Fruit fly (Drosophila melanogaster) whole organism, embryonic: ENCODE data around the gene CG13631.

ENCODE experiments used
- Atf3 ChIP-seq: fragments of 200-800 bp; sonication (Bioruptor generic); optimal IDR thresholded peaks from 3 replicates; lab custom pipeline; 2016; ENCODE audit warnings: missing biosample characterization, missing genetic modification characterization
- B-H2 ChIP-seq: fragments of 200-800 bp; sonication (Bioruptor generic); optimal IDR thresholded peaks from 2 replicates; lab custom pipeline; 2018; ENCODE audit warnings: missing biosample characterization, mild to moderate bottlenecking, missing genetic modification characterization
- CG10209 ChIP-seq: fragments of 200-800 bp; sonication (Bioruptor generic); optimal IDR thresholded peaks from 3 replicates; lab custom pipeline; 2017; ENCODE audit warnings: missing biosample characterization, mild to moderate bottlenecking, missing genetic modification characterization, missing genetic modification reagents
- CG10462 ChIP-seq: fragments of 200-800 bp; sonication (Bioruptor generic); optimal IDR thresholded peaks from 2 replicates; lab custom pipeline; 2016; ENCODE audit warnings: missing biosample characterization, missing genetic modification characterization
- CG11398 ChIP-seq: fragments of 200-800 bp; sonication (Bioruptor generic); optimal IDR thresholded peaks from 2 replicates; lab custom pipeline; 2016; ENCODE audit warnings: missing biosample characterization, missing genetic modification characterization
- CG12155 ChIP-seq: fragments of 200-800 bp; sonication (Bioruptor generic); optimal IDR thresholded peaks from 3 replicates; lab custom pipeline; 2016; ENCODE audit warnings: missing biosample characterization, missing genetic modification characterization
- CG14050 ChIP-seq: fragments of 200-800 bp; sonication (Bioruptor generic); IDR thresholded peaks from 3 replicates; pipeline ENCODE4 v1.3.6; 2022; ENCODE audit warnings: missing biosample characterization, missing genetic modification characterization
- CG14710 ChIP-seq: fragments of 200-800 bp; sonication (Bioruptor generic); optimal IDR thresholded peaks from 3 replicates; lab custom pipeline; 2019; ENCODE audit warnings: missing biosample characterization, mild to moderate bottlenecking, missing genetic modification characterization, moderate library complexity
- CG16863 ChIP-seq: fragments of 200-800 bp; sonication (Bioruptor generic); optimal IDR thresholded peaks from 3 replicates; lab custom pipeline; 2016; ENCODE audit warnings: missing biosample characterization, missing genetic modification characterization
- CG17912 ChIP-seq: fragments of 200-800 bp; sonication (Bioruptor generic); optimal IDR thresholded peaks from 2 replicates; lab custom pipeline; 2018; ENCODE audit warnings: missing biosample characterization, mild to moderate bottlenecking, missing genetic modification characterization
- CG18599 ChIP-seq: fragments of 200-800 bp; sonication (Bioruptor generic); optimal IDR thresholded peaks from 3 replicates; lab custom pipeline; 2017; ENCODE audit warnings: missing biosample characterization, missing genetic modification characterization, mild to moderate bottlenecking, moderate library complexity, missing genetic modification reagents
- CG2202 ChIP-seq: fragments of 200-800 bp; sonication (Bioruptor generic); optimal IDR thresholded peaks from 2 replicates; lab custom pipeline; 2018; ENCODE audit warnings: missing biosample characterization, mild to moderate bottlenecking, missing genetic modification characterization
- CG31365 ChIP-seq: fragments of 200-800 bp; sonication (Bioruptor generic); optimal IDR thresholded peaks from 2 replicates; lab custom pipeline; 2018; ENCODE audit warnings: missing biosample characterization, mild to moderate bottlenecking, missing genetic modification characterization
- CG3163 ChIP-seq: fragments of 200-800 bp; sonication (Bioruptor generic); optimal IDR thresholded peaks from 3 replicates; lab custom pipeline; 2016; ENCODE audit warnings: missing biosample characterization, missing genetic modification characterization
- CG32532 ChIP-seq: fragments of 200-800 bp; sonication (Bioruptor generic); IDR thresholded peaks from 2 replicates; pipeline ENCODE4 v1.3.6; 2022; ENCODE audit warnings: missing biosample characterization, missing genetic modification characterization
- CG3407 ChIP-seq: fragments of 200-800 bp; sonication (Bioruptor generic); optimal IDR thresholded peaks from 2 replicates; lab custom pipeline; 2018; ENCODE audit warnings: missing biosample characterization, mild to moderate bottlenecking, missing genetic modification characterization
- CG34422 ChIP-seq: fragments of 200-800 bp; sonication (Bioruptor generic); IDR thresholded peaks from 3 replicates; pipeline ENCODE4 v1.3.6; 2022; ENCODE audit warnings: missing biosample characterization, missing genetic modification characterization
- CG4820 ChIP-seq: fragments of 200-800 bp; sonication (Bioruptor generic); optimal IDR thresholded peaks from 3 replicates; lab custom pipeline; 2016; ENCODE audit warnings: missing biosample characterization, missing genetic modification characterization
- CG6254 ChIP-seq: fragments of 200-800 bp; sonication (Bioruptor generic); optimal IDR thresholded peaks from 3 replicates; lab custom pipeline; 2017; ENCODE audit warnings: mild to moderate bottlenecking, missing biosample characterization, missing genetic modification reagents, missing genetic modification characterization
- CG6654 ChIP-seq: fragments of 200-800 bp; sonication (Bioruptor generic); optimal IDR thresholded peaks from 2 replicates; lab custom pipeline; 2017; ENCODE audit warnings: missing biosample characterization, mild to moderate bottlenecking, missing genetic modification characterization
- CG9609 ChIP-seq: fragments of 200-800 bp; sonication (Bioruptor generic); optimal IDR thresholded peaks from 3 replicates; lab custom pipeline; 2016; ENCODE audit warnings: missing biosample characterization, missing genetic modification characterization
- CHES-1-like ChIP-seq: fragments of 200-800 bp; sonication (Bioruptor generic); optimal IDR thresholded peaks from 2 replicates; lab custom pipeline; 2016; ENCODE audit warnings: missing biosample characterization, missing genetic modification characterization
- CoRest ChIP-seq: fragments of 200-800 bp; sonication (Bioruptor generic); optimal IDR thresholded peaks from 3 replicates; lab custom pipeline; 2018; ENCODE audit warnings: missing biosample characterization, mild to moderate bottlenecking, missing genetic modification characterization, moderate library complexity
- D19A ChIP-seq: fragments of 200-800 bp; optimal IDR thresholded peaks from 3 replicates; lab custom pipeline; 2019; ENCODE audit warnings: missing biosample characterization, mild to moderate bottlenecking, missing genetic modification characterization, moderate library complexity
- Doc2 ChIP-seq: fragments of 200-800 bp; sonication (Bioruptor generic); IDR thresholded peaks from 2 replicates; pipeline ENCODE4 v1.3.6; 2022; ENCODE audit warnings: missing biosample characterization, missing genetic modification characterization
- Gsc ChIP-seq: fragments of 200-800 bp; sonication (Bioruptor generic); IDR thresholded peaks from 2 replicates; pipeline ENCODE4 v1.3.6; 2022; ENCODE audit warnings: missing biosample characterization, missing genetic modification characterization
- MESR4 ChIP-seq: fragments of 200-800 bp; sonication (Bioruptor generic); optimal IDR thresholded peaks from 2 replicates; lab custom pipeline; 2018; ENCODE audit warnings: missing biosample characterization, mild to moderate bottlenecking, missing genetic modification characterization, moderate library complexity
- MTF-1 ChIP-seq: fragments of 200-800 bp; sonication (Bioruptor generic); optimal IDR thresholded peaks from 2 replicates; lab custom pipeline; 2018; ENCODE audit warnings: missing biosample characterization, mild to moderate bottlenecking, missing genetic modification characterization, borderline replicate concordance
- Max ChIP-seq: fragments of 200-800 bp; sonication (Bioruptor generic); optimal IDR thresholded peaks from 2 replicates; lab custom pipeline; 2016; ENCODE audit warnings: missing biosample characterization, mild to moderate bottlenecking, missing genetic modification characterization
- Meics ChIP-seq: fragments of 200-800 bp; sonication (Bioruptor generic); optimal IDR thresholded peaks from 2 replicates; lab custom pipeline; 2017; ENCODE audit warnings: missing biosample characterization, mild to moderate bottlenecking, missing genetic modification characterization
- NfI ChIP-seq: fragments of 200-800 bp; sonication (Bioruptor generic); optimal IDR thresholded peaks from 3 replicates; lab custom pipeline; 2018; ENCODE audit warnings: missing biosample characterization, mild to moderate bottlenecking, missing genetic modification characterization, moderate library complexity
- Sin3A ChIP-seq: fragments of >200 bp; optimal IDR thresholded peaks from 2 replicates; lab custom pipeline; 2018
- Tbp ChIP-seq: fragments of >200 bp; optimal IDR thresholded peaks from 2 replicates; lab custom pipeline; 2018; ENCODE audit warnings: missing biosample characterization, missing genetic modification characterization
- Trl ChIP-seq, 3 experiments: fragments of >200 bp in 2 of 3; fragments of 200-800 bp in 1 of 3; sonication (Bioruptor generic) in 1 of 3; optimal IDR thresholded peaks; 2 replicates in 1 of 3; 3 replicates in 2 of 3; lab custom pipeline; 2016 to 2017; ENCODE audit warnings: missing biosample characterization in 1 of 3, missing genetic modification characterization in 1 of 3
- Xbp1 ChIP-seq: fragments of 200-800 bp; sonication (Bioruptor generic); optimal IDR thresholded peaks from 3 replicates; lab custom pipeline; 2016; ENCODE audit warnings: missing biosample characterization, mild to moderate bottlenecking, missing genetic modification characterization
- dimm ChIP-seq: fragments of 200-800 bp; sonication (Bioruptor generic); IDR thresholded peaks from 2 replicates; pipeline ENCODE4 v1.3.6; 2022; ENCODE audit warnings: missing biosample characterization, missing genetic modification characterization
- en ChIP-seq: fragments of 200-800 bp; sonication (Bioruptor generic); optimal IDR thresholded peaks from 2 replicates; lab custom pipeline; 2016; ENCODE audit warnings: missing biosample characterization, missing genetic modification characterization
- ftz-f1 ChIP-seq: fragments of 200-800 bp; sonication (Bioruptor generic); optimal IDR thresholded peaks from 2 replicates; lab custom pipeline; 2016; ENCODE audit warnings: missing biosample characterization, missing genetic modification characterization
- her ChIP-seq: fragments of 200-800 bp; sonication (Bioruptor generic); optimal IDR thresholded peaks from 2 replicates; lab custom pipeline; 2016; ENCODE audit warnings: missing biosample characterization, missing genetic modification characterization
- lbe ChIP-seq: fragments of 200-800 bp; sonication (Bioruptor generic); optimal IDR thresholded peaks from 2 replicates; lab custom pipeline; 2016; ENCODE audit warnings: missing biosample characterization, mild to moderate bottlenecking, missing genetic modification characterization
- nau ChIP-seq: fragments of 200-800 bp; sonication (Bioruptor generic); optimal IDR thresholded peaks from 3 replicates; lab custom pipeline; 2017; ENCODE audit warnings: missing biosample characterization, mild to moderate bottlenecking, missing genetic modification characterization, missing genetic modification reagents
- nmo ChIP-seq: fragments of 200-800 bp; sonication (Bioruptor generic); optimal IDR thresholded peaks from 2 replicates; lab custom pipeline; 2018; ENCODE audit warnings: missing biosample characterization, mild to moderate bottlenecking, missing genetic modification characterization, moderate library complexity
- onecut ChIP-seq: fragments of 200-800 bp; sonication (Bioruptor generic); IDR thresholded peaks from 2 replicates; pipeline ENCODE4 v1.3.6; 2022; ENCODE audit warnings: missing biosample characterization, missing genetic modification characterization
- pnt ChIP-seq: fragments of 200-800 bp; sonication (Bioruptor generic); optimal IDR thresholded peaks from 3 replicates; lab custom pipeline; 2016; ENCODE audit warnings: missing biosample characterization, missing genetic modification characterization
- row ChIP-seq: fragments of 200-800 bp; sonication (Bioruptor generic); IDR thresholded peaks from 3 replicates; pipeline ENCODE4 v1.3.6; 2022; ENCODE audit warnings: missing biosample characterization, missing genetic modification characterization
- run ChIP-seq: fragments of 200-800 bp; sonication (Bioruptor generic); optimal IDR thresholded peaks from 3 replicates; lab custom pipeline; 2018; ENCODE audit warnings: missing biosample characterization, mild to moderate bottlenecking, missing genetic modification characterization
- sens ChIP-seq: fragments of 200-800 bp; sonication (Bioruptor generic); peaks from one replicate; lab custom pipeline; 2016; ENCODE audit warnings: missing biosample characterization, missing genetic modification characterization
- tap ChIP-seq: fragments of 200-800 bp; optimal IDR thresholded peaks from 3 replicates; lab custom pipeline; 2019; ENCODE audit warnings: missing biosample characterization, mild to moderate bottlenecking, missing genetic modification characterization, moderate library complexity
- tup ChIP-seq: fragments of 200-800 bp; sonication (Bioruptor generic); optimal IDR thresholded peaks from 2 replicates; lab custom pipeline; 2016; ENCODE audit warnings: missing biosample characterization, mild to moderate bottlenecking, missing genetic modification characterization, moderate library complexity

The CG13631 gene

dm6 chr3R:24771273-24772231, 2.4 kb downstream of the CG13631 start, which contains the start of gene CG42331 (continued):
- TF ChIP-seq MTF-1 (GFP tag; lab: Kevin White, UChicago) (no peak), CG31365 (no peak), CG9609 (GFP tag; lab: Kevin White, UChicago) (peak; percentile 18), CG11398 (no peak), CG2202 (tag; lab: Kevin White, UChicago) (no peak), Gsc (GFP tag; lab: Robert Waterston, UW) (no peak), en (GFP tag; lab: Kevin White, UChicago) (peak; percentile 57), ftz-f1 (GFP tag; lab: Kevin White, UChicago) (no peak), onecut (GFP tag; lab: Robert Waterston, UW) (peak; percentile 25; the same call in 1 of the 2 replicates), Trl (optimal IDR thresholded peaks at IDR 0.05; lab: Kevin White, UChicago) (peak; percentile 35 to 60), Trl (GFP tag; optimal IDR thresholded peaks at IDR 0.05; lab: Kevin White, UChicago) (peak; percentile 27), CG10462 (GFP tag; lab: Kevin White, UChicago) (peak; percentile 3), Meics (GFP tag; lab: Kevin White, UChicago) (peak; percentile 63), CG6654 (GFP tag; lab: Kevin White, UChicago) (peak; percentile 6), Tbp (GFP tag; lab: Kevin White, UChicago) (no peak), CG4820 (GFP tag; lab: Kevin White, UChicago) (peak; percentile 54), row (peak; percentile 82), MESR4 (no peak), CG14710 (tag; lab: Kevin White, UChicago) (peak; percentile 15), nau (GFP tag; lab: Kevin White, UChicago) (peak; percentile 46), lbe (GFP tag; lab: Kevin White, UChicago) (no peak), Sin3A (lab: Kevin White, UChicago) (no peak), pnt (GFP tag; lab: Kevin White, UChicago) (peak; percentile 40), her (GFP tag; lab: Kevin White, UChicago) (peak; percentile 45), B-H2 (GFP tag; lab: Kevin White, UChicago) (peak; percentile 4), CG14050 (GFP tag; lab: Robert Waterston, UW) (peak; percentile 58), CG32532 (GFP tag; lab: Robert Waterston, UW) (no peak), dimm (GFP tag; lab: Robert Waterston, UW) (no peak), sens (GFP tag; lab: Kevin White, UChicago) (peak; percentile 87), CG16863 (GFP tag; lab: Kevin White, UChicago) (peak; percentile 6), CG3163 (peak; percentile 16), CG34422 (GFP tag; lab: Robert Waterston, UW) (0 out of 3 replicates have a peak, but pooled peaks have one; percentile 50), CG3407 (GFP tag; lab: Kevin White, UChicago) (no peak), CG6254 (GFP tag; lab: Kevin White, UChicago) (no peak), CG18599 (peak; percentile 68), NfI (GFP tag; lab: Kevin White, UChicago) (peak; percentile 38), D19A (tag; lab: Kevin White, UChicago) (peak; percentile 98), CG12155 (GFP tag; lab: Kevin White, UChicago) (peak; percentile 56), CG17912 (no peak), run (peak; percentile 72), Atf3 (GFP tag; lab: Kevin White, UChicago) (no peak), CG10209 (GFP tag; lab: Kevin White, UChicago) (peak; percentile 54), Xbp1 (GFP tag; lab: Kevin White, UChicago) (peak; percentile 65), tap (peak; percentile 42), CoRest (tag; lab: Kevin White, UChicago) (peak; percentile 73), CHES-1-like (GFP tag; lab: Kevin White, UChicago) (peak; percentile 17), tup (GFP tag; lab: Kevin White, UChicago) (no peak), Doc2 (no peak), Max (peak; percentile 27), nmo (GFP tag; lab: Kevin White, UChicago) (peak; percentile 63)
